Fruit fly (Drosophila melanogaster) whole organism, embryonic: ENCODE measurements around the gene CG13390.

Experiments used
- ATbp ChIP-seq: fragments of 200-800 bp; sonication (Bioruptor generic); optimal IDR thresholded peaks from 2 replicates; lab custom pipeline; 2017; ENCODE audit warnings: missing biosample characterization, mild to moderate bottlenecking, missing genetic modification characterization, missing genetic modification reagents
- CG1024 ChIP-seq: fragments of 200-800 bp; sonication (Bioruptor generic); IDR thresholded peaks from 2 replicates; pipeline ENCODE4 v1.3.6; 2022; ENCODE audit warnings: missing biosample characterization, missing genetic modification characterization
- CG10462 ChIP-seq: fragments of 200-800 bp; sonication (Bioruptor generic); optimal IDR thresholded peaks from 2 replicates; lab custom pipeline; 2016; ENCODE audit warnings: missing biosample characterization, missing genetic modification characterization
- CG10565 ChIP-seq: fragments of 200-800 bp; sonication (Bioruptor generic); optimal IDR thresholded peaks from 3 replicates; lab custom pipeline; 2016; ENCODE audit warnings: missing biosample characterization, mild to moderate bottlenecking, missing genetic modification characterization
- CG10959 ChIP-seq: fragments of 200-800 bp; sonication (Bioruptor generic); IDR thresholded peaks from 2 replicates; pipeline ENCODE4 v1.3.6; 2022; ENCODE audit warnings: missing biosample characterization, missing genetic modification characterization
- CG12219 ChIP-seq: fragments of 200-800 bp; sonication (Bioruptor generic); optimal IDR thresholded peaks from 3 replicates; lab custom pipeline; 2018; ENCODE audit warnings: missing biosample characterization, mild to moderate bottlenecking, missing genetic modification characterization
- CG13894 ChIP-seq: fragments of 200-800 bp; sonication (Bioruptor generic); optimal IDR thresholded peaks from 3 replicates; lab custom pipeline; 2018; ENCODE audit warnings: missing biosample characterization, mild to moderate bottlenecking, missing genetic modification characterization, moderate library complexity
- CG14860 ChIP-seq: fragments of 200-800 bp; sonication (Bioruptor generic); IDR thresholded peaks from 3 replicates; pipeline ENCODE4 v1.3.6; 2022; ENCODE audit warnings: missing biosample characterization, missing genetic modification characterization; ENCODE audit not compliant: partially characterized antibody
- CG1792 ChIP-seq: fragments of 200-800 bp; sonication (Bioruptor generic); optimal IDR thresholded peaks from 2 replicates; lab custom pipeline; 2016; ENCODE audit warnings: missing biosample characterization, missing genetic modification characterization
- CG18599 ChIP-seq: fragments of 200-800 bp; sonication (Bioruptor generic); optimal IDR thresholded peaks from 3 replicates; lab custom pipeline; 2017; ENCODE audit warnings: missing biosample characterization, missing genetic modification characterization, mild to moderate bottlenecking, moderate library complexity, missing genetic modification reagents
- CG2116 ChIP-seq: fragments of 200-800 bp; sonication (Bioruptor generic); optimal IDR thresholded peaks from 3 replicates; lab custom pipeline; 2018; ENCODE audit warnings: missing biosample characterization, mild to moderate bottlenecking, missing genetic modification characterization
- CG31388 ChIP-seq: fragments of 200-800 bp; sonication (Bioruptor generic); optimal IDR thresholded peaks from 2 replicates; lab custom pipeline; 2016; ENCODE audit warnings: missing biosample characterization, missing genetic modification characterization
- CG33557 ChIP-seq: fragments of 200-800 bp; sonication (Bioruptor generic); optimal IDR thresholded peaks from 2 replicates; lab custom pipeline; 2019; ENCODE audit warnings: missing biosample characterization, mild to moderate bottlenecking, missing genetic modification characterization, moderate library complexity
- CG34422 ChIP-seq: fragments of 200-800 bp; sonication (Bioruptor generic); IDR thresholded peaks from 3 replicates; pipeline ENCODE4 v1.3.6; 2022; ENCODE audit warnings: missing biosample characterization, missing genetic modification characterization
- CG3838 ChIP-seq: fragments of 200-800 bp; sonication (Bioruptor generic); optimal IDR thresholded peaks from 3 replicates; lab custom pipeline; 2016; ENCODE audit warnings: missing biosample characterization, missing genetic modification characterization
- CG4282 ChIP-seq: fragments of 200-800 bp; sonication (Bioruptor generic); optimal IDR thresholded peaks from 2 replicates; lab custom pipeline; 2016; ENCODE audit warnings: missing biosample characterization, missing genetic modification characterization
- CG7839 ChIP-seq: fragments of 200-800 bp; sonication (Bioruptor generic); optimal IDR thresholded peaks from 3 replicates; lab custom pipeline; 2018; ENCODE audit warnings: missing biosample characterization, mild to moderate bottlenecking, missing genetic modification characterization, moderate library complexity
- CG8388 ChIP-seq: fragments of 200-800 bp; sonication (Bioruptor generic); optimal IDR thresholded peaks from 2 replicates; lab custom pipeline; 2019; ENCODE audit warnings: missing biosample characterization, mild to moderate bottlenecking, missing genetic modification characterization, moderate library complexity
- CG9437 ChIP-seq: fragments of 200-800 bp; sonication (Bioruptor generic); optimal IDR thresholded peaks from 2 replicates; lab custom pipeline; 2018; ENCODE audit warnings: missing biosample characterization, mild to moderate bottlenecking, missing genetic modification characterization
- CG9797 ChIP-seq: fragments of 200-800 bp; sonication (Bioruptor generic); optimal IDR thresholded peaks from 3 replicates; lab custom pipeline; 2018; ENCODE audit warnings: missing biosample characterization, mild to moderate bottlenecking, missing genetic modification characterization
- ERR ChIP-seq: fragments of 200-800 bp; sonication (Bioruptor generic); optimal IDR thresholded peaks from 2 replicates; lab custom pipeline; 2016; ENCODE audit warnings: missing biosample characterization, missing genetic modification characterization
- Ets65A ChIP-seq: fragments of 200-800 bp; sonication (Bioruptor generic); peaks from one replicate; lab custom pipeline; 2016; ENCODE audit warnings: missing biosample characterization, missing genetic modification characterization
- Ets97D ChIP-seq: fragments of 200-800 bp; sonication (Bioruptor generic); optimal IDR thresholded peaks from 3 replicates; lab custom pipeline; 2016; ENCODE audit warnings: missing biosample characterization, missing genetic modification characterization
- HLH54F ChIP-seq: fragments of 200-800 bp; sonication (Bioruptor generic); optimal IDR thresholded peaks from 3 replicates; lab custom pipeline; 2016; ENCODE audit warnings: missing biosample characterization, missing genetic modification characterization
- MBD-R2 ChIP-seq: fragments of 200-800 bp; sonication (Bioruptor generic); IDR thresholded peaks from 2 replicates; pipeline ENCODE4 v1.3.6; 2022; ENCODE audit warnings: missing biosample characterization, missing genetic modification characterization
- Max ChIP-seq: fragments of 200-800 bp; sonication (Bioruptor generic); optimal IDR thresholded peaks from 2 replicates; lab custom pipeline; 2016; ENCODE audit warnings: missing biosample characterization, mild to moderate bottlenecking, missing genetic modification characterization
- Myb ChIP-seq: fragments of 200-800 bp; sonication (Bioruptor generic); optimal IDR thresholded peaks from 2 replicates; lab custom pipeline; 2016; ENCODE audit warnings: missing biosample characterization, missing genetic modification characterization
- NfI ChIP-seq: fragments of 200-800 bp; sonication (Bioruptor generic); optimal IDR thresholded peaks from 3 replicates; lab custom pipeline; 2018; ENCODE audit warnings: missing biosample characterization, mild to moderate bottlenecking, missing genetic modification characterization, moderate library complexity
- Spps ChIP-seq: fragments of 200-800 bp; sonication (Bioruptor generic); optimal IDR thresholded peaks from 2 replicates; lab custom pipeline; 2018; ENCODE audit warnings: missing biosample characterization, mild to moderate bottlenecking, missing genetic modification characterization
- Tbp ChIP-seq: fragments of >200 bp; optimal IDR thresholded peaks from 2 replicates; lab custom pipeline; 2018; ENCODE audit warnings: missing biosample characterization, missing genetic modification characterization
- bcd ChIP-seq: fragments of 200-800 bp; sonication (Bioruptor generic); optimal IDR thresholded peaks from 2 replicates; lab custom pipeline; 2017; ENCODE audit warnings: missing biosample characterization, mild to moderate bottlenecking, missing genetic modification characterization
- bowl ChIP-seq: fragments of 200-800 bp; sonication (Bioruptor generic); IDR thresholded peaks from 2 replicates; pipeline ENCODE4 v1.3.6; 2022; ENCODE audit warnings: missing biosample characterization, missing genetic modification characterization
- chif ChIP-seq, 2 experiments: fragments of 200-800 bp; sonication (Bioruptor generic); optimal IDR thresholded peaks; 3 replicates each; lab custom pipeline; 2016; ENCODE audit warnings: missing biosample characterization in 2 of 2, missing genetic modification characterization in 2 of 2
- corto ChIP-seq: fragments of 200-800 bp; sonication (Bioruptor generic); optimal IDR thresholded peaks from 2 replicates; lab custom pipeline; 2016; ENCODE audit warnings: missing biosample characterization, mild to moderate bottlenecking, missing genetic modification characterization, moderate library complexity
- dati ChIP-seq: fragments of 200-800 bp; sonication (Bioruptor generic); IDR thresholded peaks from 2 replicates; pipeline ENCODE4 v1.3.6; 2022; ENCODE audit warnings: missing biosample characterization, missing genetic modification characterization
- fd102C ChIP-seq: fragments of 200-800 bp; sonication (Bioruptor generic); optimal IDR thresholded peaks from 2 replicates; lab custom pipeline; 2018; ENCODE audit warnings: missing biosample characterization, mild to moderate bottlenecking, missing genetic modification characterization, moderate library complexity
- ftz-f1 ChIP-seq: fragments of 200-800 bp; sonication (Bioruptor generic); optimal IDR thresholded peaks from 2 replicates; lab custom pipeline; 2016; ENCODE audit warnings: missing biosample characterization, missing genetic modification characterization
- gcm ChIP-seq: fragments of 200-800 bp; sonication (Bioruptor generic); optimal IDR thresholded peaks from 2 replicates; lab custom pipeline; 2019; ENCODE audit warnings: missing biosample characterization, mild to moderate bottlenecking, missing genetic modification characterization, moderate library complexity
- gt ChIP-seq: fragments of 200-800 bp; sonication (Bioruptor generic); IDR thresholded peaks from 2 replicates; pipeline ENCODE4 v1.3.6; 2022; ENCODE audit warnings: missing biosample characterization, missing genetic modification characterization
- h ChIP-seq: fragments of >200 bp; optimal IDR thresholded peaks from 2 replicates; lab custom pipeline; 2017
- hbn ChIP-seq: fragments of 200-800 bp; sonication (Bioruptor generic); IDR thresholded peaks from 2 replicates; pipeline ENCODE4 v1.3.6; 2022; ENCODE audit warnings: missing biosample characterization, missing genetic modification characterization; ENCODE audit not compliant: partially characterized antibody
- kah ChIP-seq: fragments of 200-800 bp; sonication (Bioruptor generic); optimal IDR thresholded peaks from 2 replicates; lab custom pipeline; 2018; ENCODE audit warnings: missing biosample characterization, mild to moderate bottlenecking, missing genetic modification characterization
- p53 ChIP-seq: fragments of 200-800 bp; sonication (Bioruptor generic); optimal IDR thresholded peaks from 2 replicates; lab custom pipeline; 2016; ENCODE audit warnings: missing biosample characterization, missing genetic modification characterization
- pfk ChIP-seq: fragments of 200-800 bp; sonication (Bioruptor generic); optimal IDR thresholded peaks from 2 replicates; lab custom pipeline; 2018; ENCODE audit warnings: missing biosample characterization, mild to moderate bottlenecking, missing genetic modification characterization, moderate library complexity
- schlank ChIP-seq: fragments of 200-800 bp; sonication (Bioruptor generic); optimal IDR thresholded peaks from 2 replicates; lab custom pipeline; 2018; ENCODE audit warnings: missing biosample characterization, mild to moderate bottlenecking, missing genetic modification characterization
- seq ChIP-seq: fragments of 200-800 bp; sonication (Bioruptor generic); IDR thresholded peaks from 2 replicates; pipeline ENCODE4 v1.3.6; 2022; ENCODE audit warnings: missing biosample characterization, missing genetic modification characterization
- sim ChIP-seq: fragments of 200-800 bp; sonication (Bioruptor generic); IDR thresholded peaks from 2 replicates; pipeline ENCODE4 v1.3.6; 2022; ENCODE audit warnings: missing biosample characterization, missing genetic modification characterization
- vfl ChIP-seq: fragments of 200-800 bp; sonication (Bioruptor generic); optimal IDR thresholded peaks from 2 replicates; lab custom pipeline; 2016; ENCODE audit warnings: missing biosample characterization, missing genetic modification characterization
- z ChIP-seq: fragments of 200-800 bp; sonication (Bioruptor generic); IDR thresholded peaks from 3 replicates; pipeline ENCODE4 v1.3.6; 2022; ENCODE audit warnings: missing biosample characterization, missing genetic modification characterization

The CG13390 gene

dm6 chr2L:8403286-8404270, 27.0 kb upstream of the CG13390 start, which contains the start of gene emb (continued):
- TF ChIP-seq hbn (GFP tag; lab: Robert Waterston, UW) (peak; percentile 80), vfl (GFP tag; lab: Kevin White, UChicago) (peak; percentile 34), kah (GFP tag; lab: Kevin White, UChicago) (peak; percentile 27), z (no peak), Tbp (GFP tag; lab: Kevin White, UChicago) (no peak), CG9437 (GFP tag; lab: Kevin White, UChicago) (peak; percentile 68), h (lab: Kevin White, UChicago) (no peak), HLH54F (GFP tag; lab: Kevin White, UChicago) (peak; percentile 58), seq (no peak), MBD-R2 (GFP tag; lab: Robert Waterston, UW) (peak; percentile 69), CG3838 (GFP tag; lab: Kevin White, UChicago) (peak; percentile 11), NfI (GFP tag; lab: Kevin White, UChicago) (peak; percentile 37), fd102C (GFP tag; lab: Kevin White, UChicago) (no peak), bowl (no peak), ATbp (GFP tag; lab: Kevin White, UChicago) (no peak), gt (GFP tag; lab: Robert Waterston, UW) (no peak), CG1024 (GFP tag; lab: Robert Waterston, UW) (no peak), corto (GFP tag; lab: Kevin White, UChicago) (no peak), CG18599 (GFP tag; lab: Kevin White, UChicago) (no peak), CG9797 (GFP tag; lab: Kevin White, UChicago) (peak; percentile 94), Ets65A (GFP tag; lab: Kevin White, UChicago) (peak; percentile 94), dati (GFP tag; lab: Robert Waterston, UW) (no peak), CG33557 (GFP tag; lab: Kevin White, UChicago) (no peak), ftz-f1 (GFP tag; lab: Kevin White, UChicago) (peak; percentile 19), Myb (peak; percentile 59), ERR (GFP tag; lab: Kevin White, UChicago) (no peak), CG4282 (no peak), CG7839 (tag; lab: Kevin White, UChicago) (no peak), CG34422 (peak; percentile 79; the same call in 1 of the 3 replicates), CG10959 (GFP tag; lab: Robert Waterston, UW) (no peak), CG12219 (GFP tag; lab: Kevin White, UChicago) (peak; percentile 0), Ets97D (GFP tag; lab: Kevin White, UChicago) (peak; percentile 95), Max (GFP tag; lab: Kevin White, UChicago) (peak; percentile 49), CG31388 (GFP tag; lab: Kevin White, UChicago) (no peak), CG14860 (GFP tag; lab: Robert Waterston, UW) (peak; percentile 99), sim (GFP tag; lab: Robert Waterston, UW) (no peak), CG8388 (peak; percentile 4), CG1792 (GFP tag; lab: Kevin White, UChicago) (peak; percentile 32), CG2116 (GFP tag; lab: Kevin White, UChicago) (peak; percentile 100), CG13894 (tag; lab: Kevin White, UChicago) (no peak), CG10565 (GFP tag; lab: Kevin White, UChicago) (no peak), pfk (GFP tag; lab: Kevin White, UChicago) (no peak), chif (GFP tag; optimal IDR thresholded peaks at IDR 0.05; lab: Kevin White, UChicago) (peak; percentile 47 to 52), p53 (GFP tag; lab: Kevin White, UChicago) (peak; percentile 4), schlank (tag; lab: Kevin White, UChicago) (no peak), CG10462 (GFP tag; lab: Kevin White, UChicago) (no peak), Spps (no peak), gcm (no peak), bcd (GFP tag; lab: Kevin White, UChicago) (peak; percentile 68)
